Worm (Caenorhabditis elegans) whole organism, L2 larva: ENCODE data around the gene Y39G8C.2.

Experiments used
- C34F6.9 ChIP-seq: fragments of 150-350 bp; optimal IDR thresholded peaks from 2 replicates; lab custom pipeline; 2014; ENCODE audit warnings: missing biosample characterization, missing genetic modification characterization
- F13H6.1 ChIP-seq: sonication (generic microtip); optimal IDR thresholded peaks from 2 replicates; lab custom pipeline; 2016; ENCODE audit warnings: missing genetic modification characterization, missing compliant biosample characterization
- R02D3.7 ChIP-seq: fragments of 150-350 bp; optimal IDR thresholded peaks from 2 replicates; lab custom pipeline; 2014; ENCODE audit warnings: missing biosample characterization, missing genetic modification characterization
- Y55F3AM.14 ChIP-seq: fragments of 200-800 bp; sonication (Bioruptor generic); optimal IDR thresholded peaks from 2 replicates; lab custom pipeline; 2018; ENCODE audit warnings: mild to moderate bottlenecking, missing genetic modification characterization, missing compliant biosample characterization
- ZK546.5 ChIP-seq: sonication (generic microtip); optimal IDR thresholded peaks from 2 replicates; lab custom pipeline; 2017; ENCODE audit warnings: missing biosample characterization, missing genetic modification characterization
- alr-1 ChIP-seq: fragments of 150-350 bp; optimal IDR thresholded peaks from 2 replicates; lab custom pipeline; 2014; ENCODE audit warnings: missing biosample characterization, missing genetic modification characterization
- aly-2 ChIP-seq: fragments of 150-350 bp; optimal IDR thresholded peaks from 2 replicates; lab custom pipeline; 2014; ENCODE audit warnings: missing biosample characterization, missing genetic modification characterization
- ama-1 ChIP-seq: fragments of 150-350 bp; optimal IDR thresholded peaks from 2 replicates; lab custom pipeline; 2018; ENCODE audit warnings: inconsistent platforms
- blmp-1 ChIP-seq: sonication (generic microtip); optimal IDR thresholded peaks from 2 replicates; lab custom pipeline; 2017; ENCODE audit warnings: missing genetic modification characterization, mild to moderate bottlenecking, missing compliant biosample characterization, antibody characterized with exemption, moderate library complexity; ENCODE audit not compliant: insufficient read depth
- ceh-16 ChIP-seq: fragments of 150-350 bp; optimal IDR thresholded peaks from 2 replicates; lab custom pipeline; 2014; ENCODE audit warnings: missing biosample characterization, missing genetic modification characterization
- ceh-82 ChIP-seq: fragments of 150-350 bp; optimal IDR thresholded peaks from 2 replicates; lab custom pipeline; 2014; ENCODE audit warnings: missing biosample characterization, missing genetic modification characterization
- crh-2 ChIP-seq: sonication (generic microtip); optimal IDR thresholded peaks from 2 replicates; lab custom pipeline; 2017; ENCODE audit warnings: missing biosample characterization, missing genetic modification characterization
- dmd-4 ChIP-seq: sonication (generic microtip); optimal IDR thresholded peaks from 2 replicates; lab custom pipeline; 2017; ENCODE audit warnings: missing biosample characterization, missing genetic modification characterization
- egl-27 ChIP-seq: sonication (generic microtip); optimal IDR thresholded peaks from 3 replicates; lab custom pipeline; 2017; ENCODE audit warnings: missing biosample characterization, missing genetic modification reagents, missing genetic modification characterization
- elt-1 ChIP-seq: fragments of 150-350 bp; optimal IDR thresholded peaks from 2 replicates; lab custom pipeline; 2014; ENCODE audit warnings: missing biosample characterization, missing genetic modification characterization
- elt-3 ChIP-seq: sonication (generic microtip); optimal IDR thresholded peaks from 2 replicates; lab custom pipeline; 2017; ENCODE audit warnings: missing biosample characterization, missing genetic modification characterization
- fos-1 ChIP-seq: fragments of 150-350 bp; optimal IDR thresholded peaks from 2 replicates; lab custom pipeline; 2014; ENCODE audit warnings: missing biosample characterization, missing genetic modification characterization
- gmeb-1 ChIP-seq: fragments of 150-350 bp; optimal IDR thresholded peaks from 2 replicates; lab custom pipeline; 2014; ENCODE audit warnings: missing biosample characterization, missing genetic modification characterization
- lin-11 ChIP-seq: fragments of 150-350 bp; sonication (generic microtip); optimal IDR thresholded peaks from 2 replicates; lab custom pipeline; 2014; ENCODE audit warnings: missing biosample characterization, missing genetic modification characterization, inconsistent platforms, mixed read lengths
- lin-13 ChIP-seq: fragments of 150-350 bp; optimal IDR thresholded peaks from 2 replicates; lab custom pipeline; 2014; ENCODE audit warnings: missing biosample characterization, missing genetic modification reagents, missing genetic modification characterization
- lin-39 ChIP-seq: fragments of 150-350 bp; optimal IDR thresholded peaks from 2 replicates; lab custom pipeline; 2014; ENCODE audit warnings: missing biosample characterization, missing genetic modification reagents, missing genetic modification characterization
- lsy-2 ChIP-seq, 2 experiments: fragments of 150-350 bp in 1 of 2; sonication (generic microtip) in 1 of 2; optimal IDR thresholded peaks; 2 replicates each; lab custom pipeline; 2014 to 2017; ENCODE audit warnings: missing biosample characterization in 2 of 2, missing genetic modification characterization in 2 of 2
- mab-5 ChIP-seq: fragments of 150-350 bp; optimal IDR thresholded peaks from 2 replicates; lab custom pipeline; 2014; ENCODE audit warnings: missing biosample characterization, missing genetic modification characterization
- mbf-1 ChIP-seq: sonication (generic microtip); optimal IDR thresholded peaks from 2 replicates; lab custom pipeline; 2017; ENCODE audit warnings: missing biosample characterization, missing genetic modification characterization
- mdl-1 ChIP-seq, 2 experiments: fragments of 150-350 bp in 1 of 2; sonication (generic microtip) in 1 of 2; optimal IDR thresholded peaks; 2 replicates each; lab custom pipeline; 2017; ENCODE audit warnings: missing biosample characterization in 2 of 2, missing genetic modification characterization in 2 of 2
- nhr-10 ChIP-seq: sonication (generic microtip); optimal IDR thresholded peaks from 2 replicates; lab custom pipeline; 2017; ENCODE audit warnings: missing biosample characterization, missing genetic modification characterization
- nhr-11 ChIP-seq: fragments of 150-350 bp; optimal IDR thresholded peaks from 2 replicates; lab custom pipeline; 2014; ENCODE audit warnings: missing biosample characterization, missing genetic modification characterization
- nhr-12 ChIP-seq: fragments of 150-350 bp; optimal IDR thresholded peaks from 2 replicates; lab custom pipeline; 2014; ENCODE audit warnings: missing biosample characterization, missing genetic modification characterization
- nhr-129 ChIP-seq: fragments of 150-350 bp; optimal IDR thresholded peaks from 2 replicates; lab custom pipeline; 2014; ENCODE audit warnings: missing biosample characterization, missing genetic modification characterization
- nhr-21 ChIP-seq: fragments of 150-350 bp; optimal IDR thresholded peaks from 2 replicates; lab custom pipeline; 2014; ENCODE audit warnings: missing biosample characterization, missing genetic modification characterization
- nhr-23 ChIP-seq: fragments of 150-350 bp; optimal IDR thresholded peaks from 2 replicates; lab custom pipeline; 2014; ENCODE audit warnings: missing biosample characterization, missing genetic modification reagents, missing genetic modification characterization
- nhr-237 ChIP-seq: fragments of 150-350 bp; optimal IDR thresholded peaks from 2 replicates; lab custom pipeline; 2014; ENCODE audit warnings: missing biosample characterization, missing genetic modification characterization
- nhr-25 ChIP-seq: fragments of 150-350 bp; sonication (generic microtip); optimal IDR thresholded peaks from 3 replicates; lab custom pipeline; 2014; ENCODE audit warnings: missing biosample characterization, missing genetic modification characterization
- nhr-6 ChIP-seq: fragments of 150-350 bp; optimal IDR thresholded peaks from 2 replicates; lab custom pipeline; 2014; ENCODE audit warnings: missing biosample characterization, missing genetic modification characterization
- nhr-77 ChIP-seq: fragments of 150-350 bp; optimal IDR thresholded peaks from 2 replicates; lab custom pipeline; 2014; ENCODE audit warnings: missing biosample characterization, missing genetic modification characterization
- peb-1 ChIP-seq: fragments of 150-350 bp; optimal IDR thresholded peaks from 2 replicates; lab custom pipeline; 2014; ENCODE audit warnings: missing biosample characterization, missing genetic modification characterization
- sem-4 ChIP-seq: fragments of 150-350 bp; optimal IDR thresholded peaks from 2 replicates; lab custom pipeline; 2014; ENCODE audit warnings: missing biosample characterization, missing genetic modification reagents, missing genetic modification characterization
- skn-1 ChIP-seq: sonication (generic microtip); optimal IDR thresholded peaks from 2 replicates; lab custom pipeline; 2017; ENCODE audit warnings: missing biosample characterization, missing genetic modification characterization
- sma-3 ChIP-seq: sonication (generic microtip); optimal IDR thresholded peaks from 2 replicates; lab custom pipeline; 2016; ENCODE audit warnings: missing genetic modification reagents, missing genetic modification characterization, missing compliant biosample characterization
- sma-9 ChIP-seq, 2 experiments: fragments of 150-350 bp in 1 of 2; sonication (generic microtip) in 1 of 2; optimal IDR thresholded peaks; 2 replicates each; lab custom pipeline; 2014 to 2016; ENCODE audit warnings: missing genetic modification characterization in 2 of 2, mild to moderate bottlenecking in 1 of 2, missing biosample characterization in 1 of 2, missing compliant biosample characterization in 1 of 2, missing genetic modification reagents in 1 of 2, moderate library complexity in 1 of 2
- snpc-4 ChIP-seq: fragments of 150-350 bp; optimal IDR thresholded peaks from 2 replicates; lab custom pipeline; 2014; ENCODE audit warnings: missing biosample characterization, missing genetic modification characterization
- unc-39 ChIP-seq: fragments of 150-350 bp; optimal IDR thresholded peaks from 2 replicates; lab custom pipeline; 2014; ENCODE audit warnings: missing biosample characterization, missing genetic modification characterization
- unc-55 ChIP-seq: fragments of 150-350 bp; sonication (generic microtip); optimal IDR thresholded peaks from 3 replicates; lab custom pipeline; 2014; ENCODE audit warnings: missing biosample characterization, missing genetic modification reagents, missing genetic modification characterization
- unc-62 ChIP-seq: fragments of 150-350 bp; optimal IDR thresholded peaks from 2 replicates; lab custom pipeline; 2014; ENCODE audit warnings: missing biosample characterization, missing genetic modification reagents, missing genetic modification characterization
- zag-1 ChIP-seq: fragments of 150-350 bp; optimal IDR thresholded peaks from 2 replicates; lab custom pipeline; 2014; ENCODE audit warnings: missing biosample characterization, missing genetic modification characterization
- ztf-1 ChIP-seq: fragments of 200-800 bp; sonication (Bioruptor generic); conservative IDR thresholded peaks from 2 replicates; pipeline ENCODE4 v1.3.6; 2022; ENCODE audit warnings: missing genetic modification characterization, missing compliant biosample characterization
- ztf-11 ChIP-seq: sonication (generic microtip); optimal IDR thresholded peaks from 2 replicates; lab custom pipeline; 2017; ENCODE audit warnings: missing biosample characterization, missing genetic modification characterization
- ztf-4 ChIP-seq: fragments of 150-350 bp; optimal IDR thresholded peaks from 2 replicates; lab custom pipeline; 2014; ENCODE audit warnings: missing biosample characterization, missing genetic modification characterization

Y39G8C.2 gene

ce11 chrII:14050506-14050905, 46.9 kb downstream of the Y39G8C.2 start:
- TF ChIP-seq unc-39 (tag; lab: Kevin White, UChicago) = no peak
- no peak for TF ChIP-seq R02D3.7 (tag; lab: Kevin White, UChicago)
- peak; percentile 44 for TF ChIP-seq fos-1 (tag; lab: Kevin White, UChicago)
- no peak for TF ChIP-seq snpc-4 (tag; lab: Kevin White, UChicago)
- no peak for TF ChIP-seq nhr-11 (tag; lab: Kevin White, UChicago)
- TF ChIP-seq lin-13 (GFP tag; lab: Kevin White, UChicago) = peak; percentile 56
- no peak for TF ChIP-seq nhr-6 (tag; lab: Kevin White, UChicago)
- no peak for TF ChIP-seq unc-62 (GFP tag; lab: Kevin White, UChicago)
- no peak for TF ChIP-seq zag-1 (tag; lab: Kevin White, UChicago)
- TF ChIP-seq elt-1 (tag; lab: Kevin White, UChicago) = no peak
- TF ChIP-seq skn-1 = no peak
- TF ChIP-seq lsy-2 (tag; optimal IDR thresholded peaks at IDR 0.05; lab: Kevin White, UChicago) = peak in 1 of 2 experiments; percentile 66
- peak; percentile 53 for TF ChIP-seq crh-2 (tag; lab: Kevin White, UChicago)
- TF ChIP-seq C34F6.9 = peak; percentile 54
- no peak for TF ChIP-seq dmd-4 (tag; lab: Kevin White, UChicago)
- no peak for TF ChIP-seq nhr-12 (tag; lab: Kevin White, UChicago)
- TF ChIP-seq lin-39 (tag; lab: Kevin White, UChicago) = no peak
- TF ChIP-seq sma-9 (GFP tag; optimal IDR thresholded peaks at IDR 0.05; lab: Kevin White, UChicago) = peak; percentile 90
- TF ChIP-seq sma-9 (tag; optimal IDR thresholded peaks at IDR 0.05; lab: Kevin White, UChicago) = no peak
- peak; percentile 58 for TF ChIP-seq gmeb-1
- TF ChIP-seq ZK546.5 (tag; lab: Kevin White, UChicago) = no peak
- no peak for TF ChIP-seq alr-1 (tag; lab: Kevin White, UChicago)
- TF ChIP-seq aly-2 = no peak
- TF ChIP-seq ceh-82 (tag; lab: Kevin White, UChicago) = no peak
- TF ChIP-seq mdl-1 (tag; optimal IDR thresholded peaks at IDR 0.05; lab: Kevin White, UChicago) = peak in 1 of 2 experiments; percentile 22
- no peak for TF ChIP-seq unc-55 (GFP tag; lab: Kevin White, UChicago)
- no peak for TF ChIP-seq elt-3 (tag; lab: Kevin White, UChicago)
- no peak for TF ChIP-seq peb-1 (tag; lab: Kevin White, UChicago)
- TF ChIP-seq sem-4 = no peak
- peak; percentile 83 for TF ChIP-seq nhr-25 (tag; lab: Kevin White, UChicago)
- no peak for TF ChIP-seq Y55F3AM.14 (GFP tag; lab: Kevin White, UChicago)
- TF ChIP-seq ztf-1 (GFP tag; lab: Robert Waterston, UW) = no peak
- peak; percentile 56 for TF ChIP-seq egl-27 (tag; lab: Kevin White, UChicago)
- no peak for TF ChIP-seq mbf-1 (tag; lab: Kevin White, UChicago)
- peak; percentile 8 for TF ChIP-seq mab-5 (tag; lab: Kevin White, UChicago)
- no peak for TF ChIP-seq ama-1 (lab: Kevin White, UChicago)
- peak; percentile 81 for TF ChIP-seq nhr-129 (tag; lab: Kevin White, UChicago)
- no peak for TF ChIP-seq nhr-237 (tag; lab: Kevin White, UChicago)
- TF ChIP-seq F13H6.1 = peak; percentile 84
- no peak for TF ChIP-seq nhr-10 (tag; lab: Kevin White, UChicago)
- peak; percentile 47 for TF ChIP-seq ceh-16 (tag; lab: Kevin White, UChicago)
- peak; percentile 62 for TF ChIP-seq nhr-21
- TF ChIP-seq sma-3 = peak; percentile 66
- TF ChIP-seq lin-11 (tag; lab: Kevin White, UChicago) = no peak
- peak; percentile 51 for TF ChIP-seq blmp-1 (tag; lab: Kevin White, UChicago)
- TF ChIP-seq ztf-4 (tag; lab: Kevin White, UChicago) = peak; percentile 37
- TF ChIP-seq ztf-11 = no peak
- TF ChIP-seq nhr-23 (tag; lab: Kevin White, UChicago) = no peak
- TF ChIP-seq nhr-77 (tag; lab: Kevin White, UChicago) = peak; percentile 1
